Fruit fly (Drosophila melanogaster) ovary, adult (tissue): Measurements from ENCODE around the gene Tengl1.

Experiments used
- CG17801 ChIP-seq: fragments of 200-800 bp; optimal IDR thresholded peaks from 2 replicates; lab custom pipeline; 2019; ENCODE audit warnings: missing biosample characterization, mild to moderate bottlenecking, missing genetic modification characterization, moderate library complexity; ENCODE audit not compliant: partially characterized antibody

The Tengl1 gene

dm6 chr2L:2192123-2192601 is 48.2 kb downstream of the Tengl1 start, which contains the start of gene CG10874:
Gene CG10874 (minus strand): TSS chr2L:2192386.
- TF ChIP-seq CG17801 (GFP tag; lab: Kevin White, UChicago): peak; percentile 57

- TF ChIP-seq CG17801 (GFP tag; lab: Kevin White, UChicago): no peak
Observed at dm6 chr2L:2191404-2191803, 49.0 kb downstream of the Tengl1 start.

- TF ChIP-seq CG17801 (GFP tag; lab: Kevin White, UChicago): no peak
Observed at dm6 chr2L:2190684-2191083, 49.7 kb downstream of the Tengl1 start.
